Fruit fly (Drosophila melanogaster) whole organism, embryonic: ENCODE data around the gene CG42815.

Experiments
- Ada2b ChIP-seq: fragments of 200-800 bp; sonication (Bioruptor generic); IDR thresholded peaks from 2 replicates; pipeline ENCODE4 v1.3.6; 2022; ENCODE audit warnings: missing biosample characterization, missing genetic modification characterization
- Antp ChIP-seq: fragments of 200-800 bp; sonication (Bioruptor generic); optimal IDR thresholded peaks from 3 replicates; lab custom pipeline; 2016; ENCODE audit warnings: missing biosample characterization, missing genetic modification characterization
- C15 ChIP-seq: fragments of 200-800 bp; sonication (Bioruptor generic); IDR thresholded peaks from 3 replicates; pipeline ENCODE4 v1.3.6; 2022; ENCODE audit warnings: missing biosample characterization, missing genetic modification characterization
- CG10366 ChIP-seq: fragments of 200-800 bp; sonication (Bioruptor generic); IDR thresholded peaks from 2 replicates; pipeline ENCODE4 v1.3.6; 2022; ENCODE audit warnings: missing biosample characterization, missing genetic modification characterization
- CG10565 ChIP-seq: fragments of 200-800 bp; sonication (Bioruptor generic); optimal IDR thresholded peaks from 3 replicates; lab custom pipeline; 2016; ENCODE audit warnings: missing biosample characterization, mild to moderate bottlenecking, missing genetic modification characterization
- CG11456 ChIP-seq: fragments of 200-800 bp; sonication (Bioruptor generic); IDR thresholded peaks from 3 replicates; pipeline ENCODE4 v1.3.6; 2022; ENCODE audit warnings: missing biosample characterization, missing genetic modification characterization
- CG12299 ChIP-seq: fragments of 200-800 bp; sonication (Bioruptor generic); optimal IDR thresholded peaks from 2 replicates; lab custom pipeline; 2018; ENCODE audit warnings: missing biosample characterization, mild to moderate bottlenecking, missing genetic modification characterization
- CG12391 ChIP-seq: fragments of 200-800 bp; sonication (Bioruptor generic); optimal IDR thresholded peaks from 3 replicates; lab custom pipeline; 2018; ENCODE audit warnings: missing biosample characterization, mild to moderate bottlenecking, missing genetic modification characterization, moderate library complexity
- CG13287 ChIP-seq: fragments of 200-800 bp; sonication (Bioruptor generic); IDR thresholded peaks from 2 replicates; pipeline ENCODE4 v1.3.6; 2022; ENCODE audit warnings: missing biosample characterization, missing genetic modification characterization; ENCODE audit not compliant: partially characterized antibody
- CG14710 ChIP-seq: fragments of 200-800 bp; sonication (Bioruptor generic); optimal IDR thresholded peaks from 3 replicates; lab custom pipeline; 2019; ENCODE audit warnings: missing biosample characterization, mild to moderate bottlenecking, missing genetic modification characterization, moderate library complexity
- CG1647 ChIP-seq: fragments of 200-800 bp; sonication (Bioruptor generic); optimal IDR thresholded peaks from 3 replicates; lab custom pipeline; 2016; ENCODE audit warnings: missing biosample characterization, missing genetic modification characterization
- CG17802 ChIP-seq: fragments of 200-800 bp; sonication (Bioruptor generic); optimal IDR thresholded peaks from 2 replicates; lab custom pipeline; 2018; ENCODE audit warnings: missing biosample characterization, mild to moderate bottlenecking, missing genetic modification characterization, moderate library complexity
- CG31224 ChIP-seq: fragments of 200-800 bp; sonication (Bioruptor generic); IDR thresholded peaks from 2 replicates; pipeline ENCODE4 v1.3.6; 2022; ENCODE audit warnings: missing biosample characterization, missing genetic modification characterization
- CG3726 ChIP-seq: fragments of 200-800 bp; sonication (Bioruptor generic); IDR thresholded peaks from 3 replicates; pipeline ENCODE4, ENCODE4 v1.3.6; 2022; ENCODE audit warnings: missing biosample characterization, missing genetic modification characterization
- CG4424 ChIP-seq: fragments of 200-800 bp; sonication (Bioruptor generic); optimal IDR thresholded peaks from 3 replicates; lab custom pipeline; 2016; ENCODE audit warnings: missing biosample characterization, missing genetic modification characterization
- CG5245 ChIP-seq: fragments of 200-800 bp; sonication (Bioruptor generic); optimal IDR thresholded peaks from 3 replicates; lab custom pipeline; 2016; ENCODE audit warnings: missing biosample characterization, missing genetic modification characterization
- CG9437 ChIP-seq: fragments of 200-800 bp; sonication (Bioruptor generic); optimal IDR thresholded peaks from 2 replicates; lab custom pipeline; 2018; ENCODE audit warnings: missing biosample characterization, mild to moderate bottlenecking, missing genetic modification characterization
- Dek ChIP-seq: fragments of 200-800 bp; sonication (Bioruptor generic); optimal IDR thresholded peaks from 3 replicates; lab custom pipeline; 2019; ENCODE audit warnings: missing biosample characterization, mild to moderate bottlenecking, missing genetic modification characterization, moderate library complexity
- Eip74EF ChIP-seq, 2 experiments: fragments of 200-800 bp in 1 of 2; fragments of >200 bp in 1 of 2; sonication (Bioruptor generic) in 1 of 2; optimal IDR thresholded peaks; 2 replicates each; lab custom pipeline; 2017 to 2019; ENCODE audit warnings: missing biosample characterization in 2 of 2, missing genetic modification characterization in 2 of 2, mild to moderate bottlenecking in 1 of 2, moderate library complexity in 1 of 2
- H15 ChIP-seq: fragments of 200-800 bp; sonication (Bioruptor generic); IDR thresholded peaks from 3 replicates; pipeline ENCODE4 v1.3.6; 2022; ENCODE audit warnings: missing biosample characterization, missing genetic modification characterization
- Hmr ChIP-seq: fragments of 200-800 bp; sonication (Bioruptor generic); optimal IDR thresholded peaks from 3 replicates; lab custom pipeline; 2017; ENCODE audit warnings: mild to moderate bottlenecking, missing biosample characterization, missing genetic modification reagents, missing genetic modification characterization
- Lim3 ChIP-seq: fragments of 200-800 bp; sonication (Bioruptor generic); IDR thresholded peaks from 2 replicates; pipeline ENCODE4 v1.3.6; 2022; ENCODE audit warnings: missing biosample characterization, missing genetic modification characterization
- NK7.1 ChIP-seq: fragments of 200-800 bp; sonication (Bioruptor generic); optimal IDR thresholded peaks from 3 replicates; lab custom pipeline; 2016; ENCODE audit warnings: missing biosample characterization, missing genetic modification characterization
- Scr ChIP-seq: fragments of 200-800 bp; sonication (Bioruptor generic); IDR thresholded peaks from 2 replicates; pipeline ENCODE4 v1.3.6; 2022; ENCODE audit warnings: missing biosample characterization, missing genetic modification characterization; ENCODE audit not compliant: partially characterized antibody
- Side ChIP-seq: fragments of 200-800 bp; sonication (Bioruptor generic); optimal IDR thresholded peaks from 2 replicates; lab custom pipeline; 2016; ENCODE audit warnings: missing biosample characterization, missing genetic modification characterization
- Ssrp ChIP-seq: fragments of 200-800 bp; sonication (Bioruptor generic); optimal IDR thresholded peaks from 2 replicates; lab custom pipeline; 2018; ENCODE audit warnings: missing biosample characterization, mild to moderate bottlenecking, missing genetic modification characterization, moderate library complexity
- cato ChIP-seq: fragments of 200-800 bp; sonication (Bioruptor generic); optimal IDR thresholded peaks from 2 replicates; lab custom pipeline; 2016; ENCODE audit warnings: missing biosample characterization, missing genetic modification characterization, borderline replicate concordance
- corto ChIP-seq: fragments of 200-800 bp; sonication (Bioruptor generic); optimal IDR thresholded peaks from 2 replicates; lab custom pipeline; 2016; ENCODE audit warnings: missing biosample characterization, mild to moderate bottlenecking, missing genetic modification characterization, moderate library complexity
- crp ChIP-seq, 2 experiments: fragments of 200-800 bp; sonication (Bioruptor generic); optimal IDR thresholded peaks; 2 replicates in 1 of 2; 3 replicates in 1 of 2; lab custom pipeline; 2017; ENCODE audit warnings: missing biosample characterization in 2 of 2, missing genetic modification characterization in 2 of 2, mild to moderate bottlenecking in 1 of 2, moderate library complexity in 1 of 2
- dimm ChIP-seq: fragments of 200-800 bp; sonication (Bioruptor generic); IDR thresholded peaks from 2 replicates; pipeline ENCODE4 v1.3.6; 2022; ENCODE audit warnings: missing biosample characterization, missing genetic modification characterization
- en ChIP-seq: fragments of 200-800 bp; sonication (Bioruptor generic); optimal IDR thresholded peaks from 2 replicates; lab custom pipeline; 2016; ENCODE audit warnings: missing biosample characterization, missing genetic modification characterization
- fd64A ChIP-seq: fragments of 200-800 bp; sonication (Bioruptor generic); optimal IDR thresholded peaks from 3 replicates; lab custom pipeline; 2018; ENCODE audit warnings: missing biosample characterization, mild to moderate bottlenecking, missing genetic modification characterization
- fd96Cb ChIP-seq: fragments of 200-800 bp; sonication (Bioruptor generic); optimal IDR thresholded peaks from 2 replicates; lab custom pipeline; 2018; ENCODE audit warnings: missing biosample characterization, mild to moderate bottlenecking, missing genetic modification characterization, moderate library complexity
- hbn ChIP-seq: fragments of 200-800 bp; sonication (Bioruptor generic); IDR thresholded peaks from 2 replicates; pipeline ENCODE4 v1.3.6; 2022; ENCODE audit warnings: missing biosample characterization, missing genetic modification characterization; ENCODE audit not compliant: partially characterized antibody
- insv ChIP-seq, 2 experiments: fragments of 200-800 bp; sonication (Bioruptor generic); optimal IDR thresholded peaks; 3 replicates each; lab custom pipeline; 2016 to 2018; ENCODE audit warnings: missing biosample characterization in 2 of 2, missing genetic modification characterization in 2 of 2
- lov ChIP-seq, 2 experiments: fragments of 200-800 bp in 1 of 2; fragments of >200 bp in 1 of 2; sonication (Bioruptor generic) in 1 of 2; IDR thresholded peaks in 1 of 2; optimal IDR thresholded peaks in 1 of 2; 2 replicates in 1 of 2; 3 replicates in 1 of 2; pipeline versions ENCODE4 v1.3.6 to Lab custom; 2017 to 2022; ENCODE audit warnings: missing biosample characterization in 1 of 2, missing genetic modification characterization in 1 of 2
- luna ChIP-seq: fragments of 200-800 bp; sonication (Bioruptor generic); optimal IDR thresholded peaks from 2 replicates; lab custom pipeline; 2016; ENCODE audit warnings: missing biosample characterization, missing genetic modification characterization
- mam ChIP-seq: fragments of 200-800 bp; sonication (Bioruptor generic); optimal IDR thresholded peaks from 3 replicates; lab custom pipeline; 2016; ENCODE audit warnings: missing biosample characterization, missing genetic modification characterization
- shn ChIP-seq: fragments of 200-800 bp; sonication (Bioruptor generic); optimal IDR thresholded peaks from 3 replicates; lab custom pipeline; 2016; ENCODE audit warnings: missing biosample characterization, missing genetic modification characterization
- sna ChIP-seq: fragments of 200-800 bp; sonication (Bioruptor generic); IDR thresholded peaks from 2 replicates; pipeline ENCODE4 v1.3.6; 2022; ENCODE audit warnings: missing biosample characterization, missing genetic modification characterization; ENCODE audit not compliant: partially characterized antibody
- so ChIP-seq: fragments of 200-800 bp; sonication (Bioruptor generic); IDR thresholded peaks from 3 replicates; pipeline ENCODE4 v1.3.6; 2022; ENCODE audit warnings: missing biosample characterization, missing genetic modification characterization
- sr ChIP-seq: fragments of 200-800 bp; sonication (Bioruptor generic); IDR thresholded peaks from 3 replicates; pipeline ENCODE4 v1.3.6; 2022; ENCODE audit warnings: missing biosample characterization, missing genetic modification characterization
- sug ChIP-seq: fragments of 200-800 bp; optimal IDR thresholded peaks from 2 replicates; lab custom pipeline; 2019; ENCODE audit warnings: missing biosample characterization, mild to moderate bottlenecking, missing genetic modification characterization, moderate library complexity
- ttk ChIP-seq: fragments of 200-800 bp; sonication (Bioruptor generic); IDR thresholded peaks from 2 replicates; pipeline ENCODE4 v2.1.2; 2022; ENCODE audit warnings: missing biosample characterization, missing genetic modification characterization
- twi ChIP-seq: fragments of 200-800 bp; optimal IDR thresholded peaks from 2 replicates; lab custom pipeline; 2019; ENCODE audit warnings: missing biosample characterization, mild to moderate bottlenecking, missing genetic modification characterization, moderate library complexity
- unpg ChIP-seq: fragments of 200-800 bp; sonication (Bioruptor generic); optimal IDR thresholded peaks from 3 replicates; lab custom pipeline; 2018; ENCODE audit warnings: missing biosample characterization, mild to moderate bottlenecking, missing genetic modification characterization, moderate library complexity
- wdn ChIP-seq: fragments of 200-800 bp; sonication (Bioruptor generic); IDR thresholded peaks from 2 replicates; pipeline ENCODE4 v1.3.6; 2022; ENCODE audit warnings: missing biosample characterization, missing genetic modification characterization

CG42815 gene

DNA sequence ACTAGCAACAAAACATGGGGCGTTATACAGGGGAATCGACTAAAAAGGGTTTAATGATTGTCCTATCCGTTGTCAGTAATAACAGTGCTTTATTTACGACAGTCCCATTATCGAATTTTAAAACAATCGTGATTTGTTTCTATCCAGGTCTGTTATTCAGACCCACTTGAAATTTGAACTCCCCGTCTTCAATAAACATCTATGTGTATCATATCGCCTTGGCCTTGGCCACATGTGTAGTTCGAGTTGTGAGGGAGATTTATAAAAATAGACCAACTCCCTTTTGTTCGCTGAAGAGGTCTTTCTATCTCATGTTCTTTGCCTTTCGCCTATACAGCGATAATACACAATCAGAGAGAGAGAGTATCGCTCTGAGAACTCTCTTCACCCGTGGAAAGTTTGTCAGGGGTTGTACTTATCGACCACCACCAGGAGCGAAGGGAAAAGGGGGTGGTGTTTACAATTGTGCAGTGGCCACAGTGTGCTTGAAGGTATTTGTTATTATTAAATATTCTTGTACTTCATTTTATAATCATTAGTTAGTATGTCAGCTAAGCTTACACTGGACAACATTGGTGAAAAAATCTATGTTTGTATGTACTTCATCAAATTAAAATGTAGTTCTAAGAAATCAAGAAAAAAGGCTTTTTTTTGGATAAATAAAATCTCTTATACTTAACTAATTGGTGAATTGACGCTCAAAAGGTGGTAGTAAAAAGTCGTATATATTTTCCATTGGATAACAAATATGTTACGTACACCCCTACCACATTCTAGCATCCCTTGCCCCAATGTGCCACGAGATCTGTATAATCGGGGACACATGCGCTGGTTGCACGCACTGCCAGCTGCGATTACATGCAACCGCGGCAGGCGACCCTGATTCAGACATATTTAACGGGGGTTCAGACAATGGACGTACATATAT, 33.9 kb downstream of the CG42815 start (continued):
- peak; percentile 51 for TF ChIP-seq Hmr (GFP tag; lab: Kevin White, UChicago)
- peak; percentile 86 for TF ChIP-seq fd96Cb (tag; lab: Kevin White, UChicago)
- TF ChIP-seq unpg: peak; percentile 82
- TF ChIP-seq Side (GFP tag; lab: Kevin White, UChicago): peak; percentile 52
- no peak for TF ChIP-seq CG10565 (GFP tag; lab: Kevin White, UChicago)
- TF ChIP-seq CG4424: peak; percentile 90
- TF ChIP-seq corto (GFP tag; lab: Kevin White, UChicago): no peak
- no peak for TF ChIP-seq wdn (GFP tag; lab: Robert Waterston, UW)
- TF ChIP-seq luna (GFP tag; lab: Kevin White, UChicago): no peak
- peak; percentile 44 for TF ChIP-seq CG17802 (tag; lab: Kevin White, UChicago)
- TF ChIP-seq Dek (tag; lab: Kevin White, UChicago): no peak
- TF ChIP-seq CG14710 (tag; lab: Kevin White, UChicago): peak; percentile 91
- TF ChIP-seq CG12391 (tag; lab: Kevin White, UChicago): peak; percentile 88
- TF ChIP-seq Ssrp: peak; percentile 85
- TF ChIP-seq so (GFP tag; lab: Robert Waterston, UW): peak; percentile 40; the same call in 2 of the 3 replicates
- peak; percentile 35 for TF ChIP-seq NK7.1
- no peak for TF ChIP-seq sna
- no peak for TF ChIP-seq mam (GFP tag; lab: Kevin White, UChicago)
- peak; percentile 37; the same call in 1 of the 2 replicates for TF ChIP-seq Ada2b (GFP tag; lab: Robert Waterston, UW)
- no peak; the same call in 2 of the 3 replicates for TF ChIP-seq CG3726
- TF ChIP-seq lov (optimal IDR thresholded peaks at IDR 0.05; lab: Kevin White, UChicago): no peak
- 0 out of 3 replicates have a peak, but pooled peaks have one; percentile 4 for TF ChIP-seq lov (GFP tag; IDR thresholded peaks at IDR 0.05; lab: Robert Waterston, UW)
- peak; percentile 55 for TF ChIP-seq CG12299 (tag; lab: Kevin White, UChicago)
- TF ChIP-seq CG9437 (GFP tag; lab: Kevin White, UChicago): peak; percentile 74
- TF ChIP-seq ttk: peak; percentile 47; the same call in 1 of the 2 replicates
- no peak for TF ChIP-seq hbn (GFP tag; lab: Robert Waterston, UW)
- peak; percentile 69 for TF ChIP-seq CG5245 (GFP tag; lab: Kevin White, UChicago)
- TF ChIP-seq en: peak; percentile 6
- no peak for TF ChIP-seq insv (GFP tag; optimal IDR thresholded peaks at IDR 0.05; lab: Kevin White, UChicago)
- TF ChIP-seq Scr (GFP tag; lab: Robert Waterston, UW): no peak
- peak; percentile 45 for TF ChIP-seq shn (GFP tag; lab: Kevin White, UChicago)
- peak; percentile 55 for TF ChIP-seq Antp
- peak; percentile 49; the same call in 1 of the 2 replicates for TF ChIP-seq CG10366 (GFP tag; lab: Robert Waterston, UW)
- peak in 1 of 2 experiments; percentile 33 for TF ChIP-seq crp (GFP tag; optimal IDR thresholded peaks at IDR 0.05; lab: Kevin White, UChicago)
- peak; percentile 63 for TF ChIP-seq cato (GFP tag; lab: Kevin White, UChicago)
- peak in 1 of 2 experiments; percentile 72 for TF ChIP-seq Eip74EF (GFP tag; optimal IDR thresholded peaks at IDR 0.05; lab: Kevin White, UChicago)
- TF ChIP-seq dimm (GFP tag; lab: Robert Waterston, UW): no peak
- TF ChIP-seq H15 (GFP tag; lab: Robert Waterston, UW): peak; percentile 64; the same call in 1 of the 3 replicates
- no peak for TF ChIP-seq Lim3
- no peak for TF ChIP-seq sr
- peak; percentile 24 for TF ChIP-seq CG1647 (GFP tag; lab: Kevin White, UChicago)
- TF ChIP-seq CG31224 (GFP tag; lab: Robert Waterston, UW): no peak
- no peak for TF ChIP-seq CG13287 (GFP tag; lab: Robert Waterston, UW)
- peak; percentile 89 for TF ChIP-seq twi (tag; lab: Kevin White, UChicago)
- no peak for TF ChIP-seq sug (tag; lab: Kevin White, UChicago)
- TF ChIP-seq C15 (GFP tag; lab: Robert Waterston, UW): no peak
- TF ChIP-seq CG11456 (GFP tag; lab: Robert Waterston, UW): no peak
- TF ChIP-seq fd64A: peak; percentile 45
